Worm (Caenorhabditis elegans) whole organism, mixed stage, embryonic: ENCODE measurements around the gene acbp-7.

Source experiments
- blmp-1 ChIP-seq: fragments of 150-350 bp; optimal IDR thresholded peaks from 2 replicates; lab custom pipeline; 2014; ENCODE audit warnings: missing biosample characterization, missing genetic modification characterization
- ces-1 ChIP-seq: fragments of 150-350 bp; optimal IDR thresholded peaks from 2 replicates; lab custom pipeline; 2014; ENCODE audit warnings: missing biosample characterization, missing genetic modification reagents, missing genetic modification characterization
- lin-32 ChIP-seq: fragments of 200-800 bp; sonication (Bioruptor generic); optimal IDR thresholded peaks from 2 replicates; lab custom pipeline; 2018; ENCODE audit warnings: mild to moderate bottlenecking, missing genetic modification characterization, missing compliant biosample characterization
- lsy-2 ChIP-seq: fragments of 150-350 bp; optimal IDR thresholded peaks from 2 replicates; lab custom pipeline; 2014; ENCODE audit warnings: missing biosample characterization, missing genetic modification characterization
- mep-1 ChIP-seq: fragments of 150-350 bp; optimal IDR thresholded peaks from 2 replicates; lab custom pipeline; 2017; ENCODE audit warnings: missing biosample characterization, missing genetic modification reagents, missing genetic modification characterization, inconsistent platforms
- nhr-12 ChIP-seq: fragments of 150-350 bp; optimal IDR thresholded peaks from 2 replicates; lab custom pipeline; 2014; ENCODE audit warnings: missing biosample characterization, missing genetic modification characterization
- nhr-2 ChIP-seq: fragments of 150-350 bp; optimal IDR thresholded peaks from 2 replicates; lab custom pipeline; 2014; ENCODE audit warnings: missing biosample characterization, missing genetic modification characterization
- nhr-76 ChIP-seq: sonication (generic microtip); optimal IDR thresholded peaks from 2 replicates; lab custom pipeline; 2017; ENCODE audit warnings: missing biosample characterization, missing genetic modification characterization
- pha-4 ChIP-seq: fragments of 150-350 bp; optimal IDR thresholded peaks from 2 replicates; lab custom pipeline; 2018; ENCODE audit warnings: missing biosample characterization, missing genetic modification reagents, missing genetic modification characterization
- snpc-4 ChIP-seq: fragments of 150-350 bp; optimal IDR thresholded peaks from 2 replicates; lab custom pipeline; 2014; ENCODE audit warnings: missing biosample characterization, missing genetic modification characterization
- unc-120 ChIP-seq: sonication (generic microtip); optimal IDR thresholded peaks from 2 replicates; lab custom pipeline; 2017; ENCODE audit warnings: missing genetic modification characterization, missing compliant biosample characterization; ENCODE audit not compliant: poor library complexity, severe bottlenecking
- unc-39 ChIP-seq: fragments of 150-350 bp; optimal IDR thresholded peaks from 2 replicates; lab custom pipeline; 2014; ENCODE audit warnings: missing biosample characterization, missing genetic modification characterization
- unc-62 ChIP-seq: fragments of 150-350 bp; optimal IDR thresholded peaks from 2 replicates; lab custom pipeline; 2014; ENCODE audit warnings: missing biosample characterization, missing genetic modification reagents, missing genetic modification characterization

DNA sequence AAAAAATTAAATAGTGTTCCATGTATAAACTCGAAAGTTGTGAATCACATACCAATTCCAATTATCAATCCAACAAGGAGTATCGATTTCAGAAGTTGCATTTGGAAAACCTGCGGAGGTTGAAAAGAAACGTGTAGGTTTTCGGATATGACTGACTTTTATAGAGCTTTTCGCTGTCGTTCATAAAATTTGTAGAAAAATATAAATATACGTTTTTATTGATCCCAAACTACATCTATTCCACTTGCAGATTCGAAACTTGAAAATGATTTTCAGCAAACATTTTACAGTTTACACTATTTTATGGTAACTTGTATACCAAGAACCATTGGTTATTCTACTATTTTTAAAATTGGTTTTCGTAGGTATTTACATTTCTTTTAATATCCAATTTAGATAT lies 4.6 kb downstream of the acbp-7 start, which contains the start of gene clec-156:
- no peak for TF ChIP-seq nhr-76 (tag; lab: Kevin White, UChicago)
- TF ChIP-seq unc-39 (tag; lab: Kevin White, UChicago), result no peak
- TF ChIP-seq nhr-12 (tag; lab: Kevin White, UChicago), result no peak
- TF ChIP-seq unc-120 (tag; lab: Kevin White, UChicago), result no peak
- TF ChIP-seq pha-4 (tag; lab: Kevin White, UChicago), result no peak
- TF ChIP-seq lin-32 (GFP tag; lab: Kevin White, UChicago), result no peak
- no peak for TF ChIP-seq mep-1 (tag; lab: Kevin White, UChicago)
- TF ChIP-seq snpc-4 (tag; lab: Kevin White, UChicago), result no peak
- TF ChIP-seq unc-62 (GFP tag; lab: Kevin White, UChicago), result no peak
- TF ChIP-seq ces-1 (GFP tag; lab: Kevin White, UChicago), result no peak
- TF ChIP-seq nhr-2 (tag; lab: Kevin White, UChicago), result no peak
- TF ChIP-seq blmp-1 (tag; lab: Kevin White, UChicago), result no peak
- no peak for TF ChIP-seq lsy-2 (tag; lab: Kevin White, UChicago)
